Worm (Caenorhabditis elegans) whole organism, young adult: Measurements from ENCODE around the gene Y82E9BR.9.

ENCODE experiments used
- B0019.2 ChIP-seq: fragments of 200-800 bp; sonication (Bioruptor generic); conservative IDR thresholded peaks from 2 replicates; pipeline ENCODE4 v1.3.6; 2022; ENCODE audit warnings: missing genetic modification reagents, missing genetic modification characterization, missing compliant biosample characterization
- B0035.1 ChIP-seq: sonication (generic microtip); optimal IDR thresholded peaks from 2 replicates; lab custom pipeline; 2016; ENCODE audit warnings: missing genetic modification characterization, mild to moderate bottlenecking, missing compliant biosample characterization, missing genotype, missing genetic modification reagents
- F10E7.11 ChIP-seq: sonication (generic microtip); optimal IDR thresholded peaks from 2 replicates; lab custom pipeline; 2017; ENCODE audit warnings: mild to moderate bottlenecking, missing genetic modification characterization, moderate library complexity, missing compliant biosample characterization
- F23B12.7 ChIP-seq: sonication (generic microtip); optimal IDR thresholded peaks from 2 replicates; lab custom pipeline; 2017; ENCODE audit warnings: missing genetic modification characterization, mild to moderate bottlenecking, missing compliant biosample characterization, antibody characterized with exemption, moderate library complexity; ENCODE audit not compliant: insufficient read depth
- F33H1.4 ChIP-seq: fragments of 200-800 bp; sonication (Bioruptor generic); IDR thresholded peaks from 2 replicates; pipeline ENCODE4 v1.3.6; 2022; ENCODE audit warnings: missing genetic modification reagents, missing genetic modification characterization, missing compliant biosample characterization
- F49E8.2 ChIP-seq: sonication (generic microtip); optimal IDR thresholded peaks from 3 replicates; lab custom pipeline; 2017; ENCODE audit warnings: missing genetic modification characterization, mild to moderate bottlenecking, missing compliant biosample characterization, antibody characterized with exemption, moderate library complexity; ENCODE audit not compliant: insufficient read depth
- F55B11.4 ChIP-seq: sonication (generic microtip); optimal IDR thresholded peaks from 2 replicates; lab custom pipeline; 2016; ENCODE audit warnings: missing compliant biosample characterization, missing genetic modification characterization, borderline replicate concordance; ENCODE audit not compliant: insufficient read depth
- T07F8.4 ChIP-seq: sonication (generic microtip); optimal IDR thresholded peaks from 2 replicates; lab custom pipeline; 2016; ENCODE audit warnings: mild to moderate bottlenecking, missing genetic modification characterization, moderate library complexity, missing compliant biosample characterization
- aptf-3 ChIP-seq: fragments of 200-800 bp; sonication (Bioruptor generic); IDR thresholded peaks from 2 replicates; pipeline ENCODE4 v1.3.6; 2022; ENCODE audit warnings: missing genetic modification characterization, missing compliant biosample characterization
- atf-7 ChIP-seq: sonication (generic microtip); optimal IDR thresholded peaks from 2 replicates; lab custom pipeline; 2017; ENCODE audit warnings: mild to moderate bottlenecking, missing genetic modification characterization, missing compliant biosample characterization
- attf-5 ChIP-seq: fragments of 200-800 bp; sonication (Bioruptor generic); optimal IDR thresholded peaks from 2 replicates; lab custom pipeline; 2018; ENCODE audit warnings: mild to moderate bottlenecking, missing genetic modification characterization, missing compliant biosample characterization
- cebp-1 ChIP-seq, 2 experiments: fragments of 200-800 bp in 1 of 2; sonication (Bioruptor generic) in 1 of 2; sonication (generic microtip) in 1 of 2; IDR thresholded peaks in 1 of 2; optimal IDR thresholded peaks in 1 of 2; 2 replicates each; pipeline versions ENCODE4 v1.3.6 to Lab custom; 2017 to 2022; ENCODE audit warnings: missing compliant biosample characterization in 2 of 2, missing genetic modification characterization in 2 of 2, mild to moderate bottlenecking in 1 of 2, missing genetic modification reagents in 1 of 2, moderate library complexity in 1 of 2
- ceh-27 ChIP-seq: fragments of 200-800 bp; sonication (Bioruptor generic); optimal IDR thresholded peaks from 2 replicates; lab custom pipeline; 2018; ENCODE audit warnings: mild to moderate bottlenecking, missing genetic modification characterization, moderate library complexity, missing compliant biosample characterization
- ceh-58 ChIP-seq: fragments of 200-800 bp; sonication (Bioruptor generic); IDR thresholded peaks from 2 replicates; pipeline ENCODE4 v1.3.6; 2022; ENCODE audit warnings: missing genetic modification characterization, missing compliant biosample characterization
- ceh-91 ChIP-seq: fragments of 200-800 bp; sonication (Bioruptor generic); IDR thresholded peaks from 2 replicates; pipeline ENCODE4 v1.3.6; 2022; ENCODE audit warnings: missing genetic modification reagents, missing genetic modification characterization, missing compliant biosample characterization
- chd-7 ChIP-seq: sonication (generic microtip); optimal IDR thresholded peaks from 2 replicates; lab custom pipeline; 2016; ENCODE audit warnings: mild to moderate bottlenecking, missing genetic modification characterization, moderate library complexity, missing compliant biosample characterization
- dox-1 ChIP-seq: fragments of 200-800 bp; sonication (Bioruptor generic); IDR thresholded peaks from 2 replicates; pipeline ENCODE4 v1.3.6; 2022; ENCODE audit warnings: missing genetic modification reagents, missing genetic modification characterization, missing compliant biosample characterization
- efl-1 ChIP-seq: fragments of 150-350 bp; optimal IDR thresholded peaks from 2 replicates; lab custom pipeline; 2014; ENCODE audit warnings: missing biosample characterization, missing genetic modification reagents, missing genetic modification characterization
- egl-18 ChIP-seq: fragments of 200-800 bp; sonication (Bioruptor generic); IDR thresholded peaks from 2 replicates; pipeline ENCODE4 v1.3.6; 2022; ENCODE audit warnings: missing genetic modification reagents, missing genetic modification characterization, missing compliant biosample characterization
- ets-4 ChIP-seq: fragments of 200-800 bp; sonication (Bioruptor generic); optimal IDR thresholded peaks from 2 replicates; lab custom pipeline; 2018; ENCODE audit warnings: mild to moderate bottlenecking, missing genetic modification characterization, missing compliant biosample characterization
- him-1 ChIP-seq: sonication (generic microtip); optimal IDR thresholded peaks from 2 replicates; lab custom pipeline; 2016; ENCODE audit warnings: missing genotype, missing genetic modification reagents, missing genetic modification characterization, missing compliant biosample characterization
- hmg-20 ChIP-seq: fragments of 200-800 bp; sonication (Bioruptor generic); IDR thresholded peaks from 2 replicates; pipeline ENCODE4 v1.3.6; 2022; ENCODE audit warnings: missing genetic modification reagents, missing genetic modification characterization, missing compliant biosample characterization
- let-607 ChIP-seq, 2 experiments: fragments of 200-800 bp in 1 of 2; sonication (Bioruptor generic) in 1 of 2; sonication (generic microtip) in 1 of 2; optimal IDR thresholded peaks; 2 replicates each; lab custom pipeline; 2016 to 2018; ENCODE audit warnings: mild to moderate bottlenecking in 2 of 2, missing compliant biosample characterization in 2 of 2, missing genetic modification characterization in 2 of 2, moderate library complexity in 2 of 2, missing genotype in 1 of 2
- lin-26 ChIP-seq: fragments of 200-800 bp; sonication (Bioruptor generic); IDR thresholded peaks from 2 replicates; pipeline ENCODE4 v1.3.6; 2022; ENCODE audit warnings: missing genetic modification reagents, missing genetic modification characterization, missing compliant biosample characterization
- lsl-1 ChIP-seq: fragments of 200-800 bp; sonication (Bioruptor generic); optimal IDR thresholded peaks from 2 replicates; lab custom pipeline; 2018; ENCODE audit warnings: mild to moderate bottlenecking, missing genetic modification characterization, moderate library complexity, missing compliant biosample characterization
- madf-8 ChIP-seq: fragments of 200-800 bp; sonication (Bioruptor generic); conservative IDR thresholded peaks from 2 replicates; pipeline ENCODE4 v1.3.6; 2022; ENCODE audit warnings: missing genetic modification reagents, missing genetic modification characterization, missing compliant biosample characterization
- mes-4 ChIP-seq: sonication (generic microtip); optimal IDR thresholded peaks from 2 replicates; lab custom pipeline; 2016; ENCODE audit warnings: missing genotype, missing genetic modification characterization, missing compliant biosample characterization
- nhr-80 ChIP-seq: sonication (generic microtip); optimal IDR thresholded peaks from 2 replicates; lab custom pipeline; 2016; ENCODE audit warnings: missing genetic modification characterization, missing compliant biosample characterization
- nhr-90 ChIP-seq: sonication (generic microtip); optimal IDR thresholded peaks from 2 replicates; lab custom pipeline; 2016; ENCODE audit warnings: missing genotype, mild to moderate bottlenecking, missing genetic modification characterization, missing compliant biosample characterization
- pbrm-1 ChIP-seq: fragments of 200-800 bp; sonication (Bioruptor generic); IDR thresholded peaks from 2 replicates; pipeline ENCODE4 v1.3.6; 2022; ENCODE audit warnings: missing genetic modification reagents, missing genetic modification characterization, missing compliant biosample characterization
- repo-1 ChIP-seq: sonication (generic microtip); optimal IDR thresholded peaks from 2 replicates; lab custom pipeline; 2017; ENCODE audit warnings: mild to moderate bottlenecking, missing genetic modification characterization, missing compliant biosample characterization
- rpc-1 ChIP-seq, 2 experiments: fragments of 150-350 bp in 1 of 2; sonication (generic microtip) in 1 of 2; optimal IDR thresholded peaks; 2 replicates each; lab custom pipeline; 2014 to 2018; ENCODE audit warnings: missing biosample characterization in 1 of 2, missing genetic modification characterization in 1 of 2, missing genetic modification reagents in 1 of 2, missing genotype in 1 of 2
- sdz-38 ChIP-seq: sonication (generic microtip); optimal IDR thresholded peaks from 2 replicates; lab custom pipeline; 2016; ENCODE audit warnings: missing genotype, missing genetic modification characterization, missing compliant biosample characterization
- snpc-1.1 ChIP-seq: sonication (generic microtip); optimal IDR thresholded peaks from 2 replicates; lab custom pipeline; 2017; ENCODE audit warnings: missing genetic modification characterization, mild to moderate bottlenecking, missing compliant biosample characterization, antibody characterized with exemption, moderate library complexity, missing genotype, missing genetic modification reagents; ENCODE audit not compliant: insufficient read depth
- zfh-2 ChIP-seq: fragments of 200-800 bp; sonication (Bioruptor generic); conservative IDR thresholded peaks from 2 replicates; pipeline ENCODE4 v1.3.6; 2022; ENCODE audit warnings: missing genetic modification reagents, missing genetic modification characterization, missing compliant biosample characterization
- ztf-3 ChIP-seq: fragments of 200-800 bp; sonication (Bioruptor generic); optimal IDR thresholded peaks from 2 replicates; lab custom pipeline; 2018; ENCODE audit warnings: mild to moderate bottlenecking, missing genetic modification characterization, missing compliant biosample characterization

Gene Y82E9BR.9

ce11 chrIII:1331894-1332293 lies 27.7 kb downstream of the Y82E9BR.9 start, which contains the start of gene Y82E9BL.19:
Gene Y82E9BL.19 (plus strand): TSS chrIII:1332016.
- 0 out of 2 replicates have a peak, but pooled peaks have one; percentile 8 for TF ChIP-seq pbrm-1
- no peak for TF ChIP-seq sdz-38 (tag; lab: Kevin White, UChicago)
- peak; percentile 59 for TF ChIP-seq nhr-80 (tag; lab: Kevin White, UChicago)

DNA sequence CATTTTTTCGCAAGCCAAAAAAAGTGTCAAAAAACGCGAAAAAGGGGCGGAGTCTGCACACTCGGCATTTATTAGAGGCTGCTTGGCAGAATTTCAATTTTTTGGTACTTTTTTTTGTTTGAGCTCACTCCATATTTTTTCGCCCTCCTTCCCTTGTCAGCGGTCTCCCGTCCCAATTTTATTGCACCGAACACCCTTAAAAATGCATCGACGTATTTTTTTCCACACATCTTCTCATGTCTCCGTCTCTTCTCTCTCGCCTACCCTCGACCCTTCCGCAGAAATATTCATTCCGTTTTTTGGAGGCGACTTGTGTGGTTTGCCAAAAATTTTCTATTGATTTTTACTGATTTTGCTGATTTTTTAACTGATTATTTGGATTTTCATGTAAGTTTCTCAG lies 33.1 kb downstream of the Y82E9BR.9 start, which contains the start of gene Y82E9BL.18:
Y82E9BL.18 (plus strand) TSS at position 301 of the 400 bp plus-strand sequence.
- no peak for TF ChIP-seq hmg-20 (GFP tag; lab: Robert Waterston, UW)
- TF ChIP-seq snpc-1.1 (tag; lab: Kevin White, UChicago): no peak
- no peak for TF ChIP-seq dox-1 (GFP tag; lab: Robert Waterston, UW)
- TF ChIP-seq lsl-1 (GFP tag; lab: Kevin White, UChicago): no peak
- TF ChIP-seq ets-4 (GFP tag; lab: Kevin White, UChicago): no peak
- no peak for TF ChIP-seq egl-18 (GFP tag; lab: Robert Waterston, UW)
- TF ChIP-seq lin-26 (GFP tag; lab: Robert Waterston, UW): no peak
- no peak for TF ChIP-seq ceh-27 (GFP tag; lab: Kevin White, UChicago)
- no peak for TF ChIP-seq aptf-3 (GFP tag; lab: Robert Waterston, UW)
- no peak for TF ChIP-seq efl-1 (GFP tag; lab: Kevin White, UChicago)
- no peak for TF ChIP-seq rpc-1 (optimal IDR thresholded peaks at IDR 0.05; lab: Kevin White, UChicago)
- TF ChIP-seq rpc-1 (tag; optimal IDR thresholded peaks at IDR 0.05; lab: Kevin White, UChicago): no peak
- TF ChIP-seq ceh-58: no peak
- TF ChIP-seq mes-4: no peak

DNA sequence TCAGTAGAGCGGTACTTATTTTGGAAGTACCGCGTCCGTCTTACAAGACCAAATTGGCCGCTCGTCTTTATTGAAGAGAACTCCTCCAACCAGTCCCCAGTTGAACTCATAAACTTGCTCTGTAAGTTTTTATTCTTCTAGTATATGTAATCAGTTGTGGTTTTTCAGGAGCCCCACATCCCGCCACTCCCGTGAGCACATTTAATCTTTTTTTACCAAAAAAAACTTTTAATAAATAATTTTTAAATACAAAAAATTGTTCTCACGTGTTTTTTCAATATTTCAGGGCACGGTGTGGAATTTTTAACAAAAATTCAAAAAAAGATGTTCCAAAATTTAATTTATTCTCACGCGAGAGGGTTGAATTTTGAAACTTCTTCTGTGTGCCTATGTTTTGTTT lies 35.1 kb downstream of the Y82E9BR.9 start, which contains the start of gene fbxa-14:
fbxa-14 (minus strand) TSS at position 101 of the 400 bp plus-strand sequence.
- TF ChIP-seq zfh-2 (GFP tag; lab: Robert Waterston, UW): no peak
- no peak for TF ChIP-seq F10E7.11 (tag; lab: Kevin White, UChicago)
- TF ChIP-seq F33H1.4 (GFP tag; lab: Robert Waterston, UW): no peak
- TF ChIP-seq B0035.1 (tag; lab: Kevin White, UChicago): no peak
- TF ChIP-seq let-607 (tag; optimal IDR thresholded peaks at IDR 0.05; lab: Kevin White, UChicago): no peak
- TF ChIP-seq attf-5: no peak
- no peak for TF ChIP-seq ceh-91 (GFP tag; lab: Robert Waterston, UW)
- TF ChIP-seq ztf-3: no peak
- TF ChIP-seq F23B12.7 (tag; lab: Kevin White, UChicago): no peak
- no peak for TF ChIP-seq T07F8.4 (tag; lab: Kevin White, UChicago)
- TF ChIP-seq him-1 (tag; lab: Kevin White, UChicago): no peak
- no peak for TF ChIP-seq repo-1 (tag; lab: Kevin White, UChicago)
- TF ChIP-seq B0019.2: no peak

DNA sequence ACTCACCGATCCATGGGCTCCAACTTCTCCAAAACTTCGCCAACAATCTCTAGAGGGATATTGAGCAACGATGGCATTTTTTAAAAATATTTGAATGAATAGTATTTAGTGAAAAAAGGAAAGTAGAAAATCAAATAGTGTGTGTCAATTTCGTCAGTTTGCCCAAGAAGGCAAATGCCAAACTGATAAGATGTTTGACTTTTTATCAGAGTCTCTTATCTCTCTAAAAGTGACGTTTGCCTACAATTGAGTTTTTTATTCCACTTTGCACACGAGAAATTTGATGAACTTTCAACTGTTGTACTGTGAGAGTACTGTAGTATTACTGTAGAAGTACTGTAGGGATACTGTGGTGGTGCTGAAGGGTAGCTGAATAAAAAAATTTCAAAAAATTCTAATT lies 36.0 kb downstream of the Y82E9BR.9 start:
- TF ChIP-seq F55B11.4 (tag; lab: Kevin White, UChicago) (no peak), chd-7 (tag; lab: Kevin White, UChicago) (no peak), cebp-1 (GFP tag; IDR thresholded peaks at IDR 0.05; lab: Robert Waterston, UW) (peak; percentile 21; the same call in 1 of the 2 replicates), cebp-1 (tag; optimal IDR thresholded peaks at IDR 0.05; lab: Kevin White, UChicago) (peak; percentile 32), attf-5 (no peak), nhr-90 (tag; lab: Kevin White, UChicago) (no peak), ets-4 (GFP tag; lab: Kevin White, UChicago) (peak; percentile 17), atf-7 (peak; percentile 35), F49E8.2 (tag; lab: Kevin White, UChicago) (no peak), madf-8 (GFP tag; lab: Robert Waterston, UW) (no peak), nhr-80 (tag; lab: Kevin White, UChicago) (peak; percentile 72)
- TF ChIP-seq, all 124 proteins: peak for 4
